Fruit fly (Drosophila melanogaster): ENCODE results near the gene kek2.

The kek2 gene

DNA sequence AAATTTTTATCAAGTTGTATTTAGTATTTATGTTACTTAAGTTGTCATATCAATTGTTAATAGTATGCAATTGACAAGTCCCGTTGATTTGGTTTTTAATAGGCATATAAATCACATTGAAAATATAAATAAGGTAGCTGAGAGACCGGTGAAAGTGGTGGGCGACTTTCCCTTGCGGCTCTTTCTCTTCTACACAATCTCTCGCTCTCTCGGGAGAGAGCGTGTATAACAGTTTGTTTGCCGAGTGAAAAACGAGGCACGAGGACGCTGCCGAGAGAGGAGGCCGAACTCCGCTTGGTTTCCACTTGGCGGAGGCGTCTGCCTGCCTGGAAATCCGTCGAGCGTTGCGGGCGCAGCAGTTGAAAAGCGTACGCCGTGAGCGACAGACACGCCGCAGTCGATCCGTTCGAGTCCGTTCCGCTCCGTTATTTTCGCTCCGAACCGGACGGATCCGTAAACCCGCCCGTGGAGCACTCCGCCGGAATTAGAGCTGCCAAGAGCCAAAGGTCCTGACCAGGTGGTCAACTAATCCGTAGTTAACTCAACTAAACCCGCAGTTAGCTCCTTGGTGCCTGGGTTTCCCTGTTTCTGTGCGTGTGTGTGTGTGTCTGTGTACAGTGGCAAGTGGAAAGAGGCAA is at the start of gene kek2:
kek2 (plus strand) TSS at position 321 of the 638 bp plus-strand sequence.
- no peak for TF ChIP-seq h (optimal IDR thresholded peaks at IDR 0.05)
- no peak for TF ChIP-seq Myc (optimal IDR thresholded peaks at IDR 0.05)
- no peak for TF ChIP-seq psq (optimal IDR thresholded peaks at IDR 0.05)
- TF ChIP-seq Sin3A (optimal IDR thresholded peaks at IDR 0.05) = no peak
- no peak for TF ChIP-seq insv (optimal IDR thresholded peaks at IDR 0.05)
- TF ChIP-seq ttk (optimal IDR thresholded peaks at IDR 0.05) = no peak

- TF ChIP-seq Sin3A (optimal IDR thresholded peaks at IDR 0.05) (no peak), h (optimal IDR thresholded peaks at IDR 0.05) (no peak), psq (optimal IDR thresholded peaks at IDR 0.05) (no peak), Myc (optimal IDR thresholded peaks at IDR 0.05) (no peak), insv (optimal IDR thresholded peaks at IDR 0.05) (no peak), ttk (optimal IDR thresholded peaks at IDR 0.05) (no peak)
Measured at dm6 chr2L:11535845-11536244, 45.9 kb upstream of the kek2 start, which contains the start of gene CG43438. Gene CG43438, plus strand, starts transcription at chr2L:11536145.

dm6 chr2L:11553825-11554224 is 27.9 kb upstream of the kek2 start:
- TF ChIP-seq Sin3A (optimal IDR thresholded peaks at IDR 0.05) = no peak
- no peak for TF ChIP-seq psq (optimal IDR thresholded peaks at IDR 0.05)
- no peak for TF ChIP-seq Myc (optimal IDR thresholded peaks at IDR 0.05)
- TF ChIP-seq insv (optimal IDR thresholded peaks at IDR 0.05) = no peak
- TF ChIP-seq h (optimal IDR thresholded peaks at IDR 0.05) = no peak
- TF ChIP-seq ttk (optimal IDR thresholded peaks at IDR 0.05) = no peak

dm6 chr2L:11586733-11587132 is 5.0 kb downstream of the kek2 start, which contains the start of gene Mst33A:
Gene Mst33A, minus strand, starts transcription at chr2L:11586833.
- no peak for TF ChIP-seq Sin3A (optimal IDR thresholded peaks at IDR 0.05)
- TF ChIP-seq Myc (optimal IDR thresholded peaks at IDR 0.05) = no peak
- TF ChIP-seq insv (optimal IDR thresholded peaks at IDR 0.05) = no peak
- no peak for TF ChIP-seq h (optimal IDR thresholded peaks at IDR 0.05)
- no peak for TF ChIP-seq ttk (optimal IDR thresholded peaks at IDR 0.05)
- no peak for TF ChIP-seq psq (optimal IDR thresholded peaks at IDR 0.05)

- TF ChIP-seq Sin3A (optimal IDR thresholded peaks at IDR 0.05) (no peak), ttk (optimal IDR thresholded peaks at IDR 0.05) (no peak), psq (optimal IDR thresholded peaks at IDR 0.05) (no peak), Myc (optimal IDR thresholded peaks at IDR 0.05) (no peak), insv (optimal IDR thresholded peaks at IDR 0.05) (no peak), h (optimal IDR thresholded peaks at IDR 0.05) (no peak)
Measured at dm6 chr2L:11589064-11589463, 7.3 kb downstream of the kek2 start.

- TF ChIP-seq h (optimal IDR thresholded peaks at IDR 0.05) = no peak
- no peak for TF ChIP-seq psq (optimal IDR thresholded peaks at IDR 0.05)
- no peak for TF ChIP-seq Myc (optimal IDR thresholded peaks at IDR 0.05)
- no peak for TF ChIP-seq ttk (optimal IDR thresholded peaks at IDR 0.05)
- TF ChIP-seq Sin3A (optimal IDR thresholded peaks at IDR 0.05) = no peak
- no peak for TF ChIP-seq insv (optimal IDR thresholded peaks at IDR 0.05)
Measured at dm6 chr2L:11591578-11591977, 9.8 kb downstream of the kek2 start, which contains the start of gene Acp33A. Gene Acp33A, minus strand, starts transcription at chr2L:11591678.

DNA sequence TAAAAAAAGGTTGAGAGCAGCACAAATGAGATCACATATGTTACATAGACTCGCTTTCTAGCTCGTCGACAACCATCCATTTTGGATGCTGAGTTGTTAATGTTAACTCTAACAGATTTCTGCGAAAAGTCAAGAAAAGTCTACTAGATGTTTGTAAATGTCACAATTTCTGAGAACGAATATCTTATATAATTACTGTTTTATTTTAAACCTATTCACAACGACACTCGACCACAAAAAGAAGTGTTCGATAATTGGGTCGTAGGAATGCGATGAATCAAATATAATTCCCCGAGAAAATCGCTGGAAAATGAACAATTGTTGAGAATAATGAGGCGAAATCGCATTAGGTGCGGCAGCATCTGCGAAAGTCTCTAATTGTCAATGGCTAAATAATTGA is 29.9 kb downstream of the kek2 start, which contains the start of gene spag4:
spag4 (minus strand) TSS at position 101 of the 400 bp plus-strand sequence.
- TF ChIP-seq ttk (optimal IDR thresholded peaks at IDR 0.05) (no peak), psq (optimal IDR thresholded peaks at IDR 0.05) (no peak), insv (optimal IDR thresholded peaks at IDR 0.05) (no peak), h (optimal IDR thresholded peaks at IDR 0.05) (no peak), Sin3A (optimal IDR thresholded peaks at IDR 0.05) (no peak), Myc (optimal IDR thresholded peaks at IDR 0.05) (no peak)

DNA sequence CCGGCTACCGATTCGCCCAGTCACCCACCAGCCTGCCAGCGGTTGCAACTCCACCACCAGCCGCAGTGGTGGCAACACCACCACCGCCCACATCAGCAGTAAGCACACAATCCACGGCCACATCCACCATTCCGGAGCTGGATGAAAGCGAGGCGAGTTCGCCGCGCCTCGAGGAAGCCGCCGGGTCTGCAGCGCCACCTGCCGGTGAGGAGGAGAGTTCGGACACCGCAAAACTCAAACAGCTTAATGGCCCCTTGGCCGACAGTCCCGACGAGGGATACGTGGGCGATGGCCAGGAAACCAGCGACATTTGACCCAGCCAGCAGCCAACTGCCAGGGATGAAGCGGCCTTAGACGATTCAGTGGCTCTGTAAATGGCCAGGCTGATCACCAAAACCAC is 42.5 kb downstream of the kek2 start:
- TF ChIP-seq Myc (optimal IDR thresholded peaks at IDR 0.05) (no peak), insv (optimal IDR thresholded peaks at IDR 0.05) (no peak), ttk (optimal IDR thresholded peaks at IDR 0.05) (no peak), psq (optimal IDR thresholded peaks at IDR 0.05) (no peak), h (optimal IDR thresholded peaks at IDR 0.05) (no peak), Sin3A (optimal IDR thresholded peaks at IDR 0.05) (no peak)

DNA sequence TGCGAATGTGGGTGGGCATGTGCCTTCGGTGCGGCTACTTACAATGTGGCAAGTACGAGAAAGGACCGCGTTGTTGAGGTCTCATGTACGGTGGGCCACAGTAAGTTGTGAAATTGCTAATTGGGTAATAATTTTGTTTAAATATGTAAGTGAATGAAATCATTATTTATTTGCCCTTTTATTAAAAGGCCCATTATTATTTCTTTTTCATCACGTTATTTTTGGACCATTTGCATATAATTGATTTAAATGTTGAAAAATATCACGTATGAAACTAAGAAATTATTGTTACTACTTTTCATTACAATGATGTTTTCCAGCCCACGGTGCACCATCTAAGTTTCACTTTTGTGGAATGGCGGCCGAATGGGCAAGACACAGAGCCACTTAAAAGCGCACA is 46.6 kb downstream of the kek2 start:
- no peak for TF ChIP-seq insv (optimal IDR thresholded peaks at IDR 0.05)
- no peak for TF ChIP-seq ttk (optimal IDR thresholded peaks at IDR 0.05)
- TF ChIP-seq Myc (optimal IDR thresholded peaks at IDR 0.05) = no peak
- no peak for TF ChIP-seq Sin3A (optimal IDR thresholded peaks at IDR 0.05)
- TF ChIP-seq h (optimal IDR thresholded peaks at IDR 0.05) = no peak
- no peak for TF ChIP-seq psq (optimal IDR thresholded peaks at IDR 0.05)

- no peak for TF ChIP-seq Myc (optimal IDR thresholded peaks at IDR 0.05)
- TF ChIP-seq ttk (optimal IDR thresholded peaks at IDR 0.05) = no peak
- no peak for TF ChIP-seq Sin3A (optimal IDR thresholded peaks at IDR 0.05)
- no peak for TF ChIP-seq psq (optimal IDR thresholded peaks at IDR 0.05)
- TF ChIP-seq insv (optimal IDR thresholded peaks at IDR 0.05) = no peak
- TF ChIP-seq h (optimal IDR thresholded peaks at IDR 0.05) = no peak
Measured at dm6 chr2L:11648739-11649138, 67.0 kb downstream of the kek2 start, which contains the start of gene CG6614. Gene CG6614, minus strand, starts transcription at chr2L:11648839.

- TF ChIP-seq Myc (optimal IDR thresholded peaks at IDR 0.05) (no peak), ttk (optimal IDR thresholded peaks at IDR 0.05) (no peak)
Measured at dm6 chr2L:11651910-11652498, 70.3 kb downstream of the kek2 start, which contains the start of the genes CG12307 and CG4983. Gene CG12307, minus strand, starts transcription at chr2L:11652010. Gene CG4983, plus strand, starts transcription at chr2L:11652448.

dm6 chr2L:11657110-11657509 is 75.4 kb downstream of the kek2 start, which contains the start of gene CG43167:
Gene CG43167, plus strand, starts transcription at chr2L:11657410.
- TF ChIP-seq Myc (optimal IDR thresholded peaks at IDR 0.05) = no peak
- no peak for TF ChIP-seq Sin3A (optimal IDR thresholded peaks at IDR 0.05)
- TF ChIP-seq h (optimal IDR thresholded peaks at IDR 0.05) = no peak
- no peak for TF ChIP-seq psq (optimal IDR thresholded peaks at IDR 0.05)
- no peak for TF ChIP-seq ttk (optimal IDR thresholded peaks at IDR 0.05)
- no peak for TF ChIP-seq insv (optimal IDR thresholded peaks at IDR 0.05)
